Worm (Caenorhabditis elegans): Measurements from ENCODE around the gene cyp-31A2.
"Not testable (repeated sequence)": the region's sequence is repeated elsewhere in the genome, so short reads cannot be mapped to it uniquely, and the experiment has no call there.

Gene cyp-31A2

DNA sequence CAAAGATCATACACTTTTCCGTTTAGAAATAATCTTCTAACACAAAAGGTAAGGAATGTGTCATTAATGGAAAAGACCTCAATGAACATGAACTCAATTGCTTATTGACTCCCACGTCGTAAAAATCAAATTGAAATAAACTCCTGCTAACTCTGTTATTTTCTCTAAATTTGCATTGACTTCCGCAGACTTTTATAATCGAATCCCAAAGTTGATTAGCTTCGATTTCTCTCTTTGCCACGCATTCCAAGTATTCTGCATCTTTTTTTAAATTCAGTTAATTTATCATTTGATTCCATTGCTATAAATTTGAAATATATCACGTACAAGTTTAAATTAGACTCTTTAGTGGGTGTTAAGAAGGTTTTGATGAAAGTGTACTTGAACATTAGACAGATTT, 15.1 kb upstream of the cyp-31A2 start:
- TF ChIP-seq cog-1 (tag; optimal IDR thresholded peaks at IDR 0.05) (no peak), tab-1 (GFP tag; IDR thresholded peaks at IDR 0.05) (no peak), flt-1 (GFP tag; IDR thresholded peaks at IDR 0.05) (no peak), T22C8.4 (GFP tag; IDR thresholded peaks at IDR 0.05) (no peak), klf-2 (GFP tag; conservative IDR thresholded peaks at IDR 0.05) (no peak), ref-1 (GFP tag; conservative IDR thresholded peaks at IDR 0.05) (no peak), ztf-29 (GFP tag; IDR thresholded peaks at IDR 0.05) (no peak), ztf-23 (GFP tag; IDR thresholded peaks at IDR 0.05) (no peak), med-1 (GFP tag; optimal IDR thresholded peaks at IDR 0.05; ENCODE audit: insufficient read depth) (no peak)

DNA sequence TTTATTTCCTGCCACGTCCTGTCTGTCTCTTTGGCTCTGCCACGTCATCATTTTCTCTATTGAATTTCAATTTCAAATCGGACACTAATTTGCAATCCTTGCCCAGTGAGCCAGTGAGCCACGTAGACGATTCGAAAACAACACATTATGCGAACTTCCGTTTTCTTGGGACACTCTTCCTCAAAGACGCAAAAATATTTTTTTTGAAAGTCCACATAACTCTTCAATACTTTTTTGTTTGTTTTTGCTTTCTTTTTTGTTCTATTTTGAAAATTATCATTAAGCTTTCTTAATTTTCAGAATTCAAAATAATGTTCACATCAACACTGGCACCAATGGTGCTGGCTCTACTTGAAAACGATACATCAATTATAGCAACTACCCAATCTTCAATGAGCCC, 9.5 kb upstream of the cyp-31A2 start, which contains the start of gene tag-89:
tag-89 (plus strand) TSS at position 301 of the 400 bp plus-strand sequence.
- TF ChIP-seq tab-1 (GFP tag; IDR thresholded peaks at IDR 0.05) (no peak), med-1 (GFP tag; optimal IDR thresholded peaks at IDR 0.05; ENCODE audit: insufficient read depth) (no peak), ref-1 (GFP tag; conservative IDR thresholded peaks at IDR 0.05) (no peak), cog-1 (tag; optimal IDR thresholded peaks at IDR 0.05) (no peak), ztf-29 (GFP tag; IDR thresholded peaks at IDR 0.05) (no peak), klf-2 (GFP tag; conservative IDR thresholded peaks at IDR 0.05) (no peak), T22C8.4 (GFP tag; IDR thresholded peaks at IDR 0.05) (no peak), ztf-23 (GFP tag; IDR thresholded peaks at IDR 0.05) (no peak), flt-1 (GFP tag; IDR thresholded peaks at IDR 0.05) (no peak)

DNA sequence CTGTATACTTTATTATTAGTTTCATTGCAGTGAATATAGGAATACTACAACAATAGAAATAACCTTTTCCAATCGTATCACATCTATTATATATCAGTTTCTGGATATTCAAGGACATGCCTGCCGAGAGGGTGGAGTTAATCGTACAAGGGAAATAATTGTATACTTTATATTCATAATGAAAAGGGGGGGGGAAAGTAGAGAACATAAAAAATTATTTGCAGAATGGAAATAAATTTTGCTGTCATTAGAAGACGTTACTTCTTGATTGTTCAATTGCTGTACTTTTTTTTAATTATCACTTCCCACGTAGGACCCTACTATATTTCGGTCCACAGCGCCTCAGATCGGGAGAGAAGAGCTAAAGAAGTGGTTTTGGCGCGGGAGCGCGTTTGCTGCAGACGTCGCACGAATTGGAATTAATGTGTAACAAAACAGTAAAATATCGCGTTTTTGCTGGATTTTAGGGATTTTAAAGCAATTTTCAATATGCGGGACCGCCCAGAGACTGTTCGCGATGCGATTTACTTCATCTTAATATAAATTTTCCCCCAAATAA, 5.4 kb upstream of the cyp-31A2 start, which contains the start of gene dsl-6:
dsl-6 (minus strand) TSS at position 51 of the 559 bp plus-strand sequence.
- not testable (repeated sequence) for TF ChIP-seq T22C8.4 (GFP tag; IDR thresholded peaks at IDR 0.05); tab-1 (GFP tag; IDR thresholded peaks at IDR 0.05); cog-1 (tag; optimal IDR thresholded peaks at IDR 0.05)

DNA sequence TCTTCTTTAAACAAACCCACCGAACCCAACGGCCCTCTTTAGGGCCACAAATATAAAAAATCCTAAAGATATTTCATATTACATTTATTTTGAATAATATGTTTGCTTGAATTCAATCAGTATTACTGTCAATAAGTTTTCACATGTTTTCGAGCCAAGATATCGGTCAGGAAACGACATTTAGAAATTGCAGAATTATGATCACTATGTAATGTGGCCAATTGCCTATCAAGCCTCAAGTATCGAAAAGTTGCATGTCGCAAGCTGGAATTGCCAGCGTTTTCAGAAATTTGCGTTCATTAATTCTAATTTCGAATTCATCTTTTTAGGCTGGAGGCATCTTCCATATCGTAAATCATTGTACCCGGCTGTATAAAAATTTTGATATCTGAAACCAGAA, 2.3 kb upstream of the cyp-31A2 start:
- TF ChIP-seq ztf-23 (GFP tag; IDR thresholded peaks at IDR 0.05) (no peak), tab-1 (GFP tag; IDR thresholded peaks at IDR 0.05) (no peak), cog-1 (tag; optimal IDR thresholded peaks at IDR 0.05) (no peak), ztf-29 (GFP tag; IDR thresholded peaks at IDR 0.05) (no peak), med-1 (GFP tag; optimal IDR thresholded peaks at IDR 0.05; ENCODE audit: insufficient read depth) (no peak), T22C8.4 (GFP tag; IDR thresholded peaks at IDR 0.05) (no peak), flt-1 (GFP tag; IDR thresholded peaks at IDR 0.05) (no peak), ref-1 (GFP tag; conservative IDR thresholded peaks at IDR 0.05) (no peak), klf-2 (GFP tag; conservative IDR thresholded peaks at IDR 0.05) (no peak)

DNA sequence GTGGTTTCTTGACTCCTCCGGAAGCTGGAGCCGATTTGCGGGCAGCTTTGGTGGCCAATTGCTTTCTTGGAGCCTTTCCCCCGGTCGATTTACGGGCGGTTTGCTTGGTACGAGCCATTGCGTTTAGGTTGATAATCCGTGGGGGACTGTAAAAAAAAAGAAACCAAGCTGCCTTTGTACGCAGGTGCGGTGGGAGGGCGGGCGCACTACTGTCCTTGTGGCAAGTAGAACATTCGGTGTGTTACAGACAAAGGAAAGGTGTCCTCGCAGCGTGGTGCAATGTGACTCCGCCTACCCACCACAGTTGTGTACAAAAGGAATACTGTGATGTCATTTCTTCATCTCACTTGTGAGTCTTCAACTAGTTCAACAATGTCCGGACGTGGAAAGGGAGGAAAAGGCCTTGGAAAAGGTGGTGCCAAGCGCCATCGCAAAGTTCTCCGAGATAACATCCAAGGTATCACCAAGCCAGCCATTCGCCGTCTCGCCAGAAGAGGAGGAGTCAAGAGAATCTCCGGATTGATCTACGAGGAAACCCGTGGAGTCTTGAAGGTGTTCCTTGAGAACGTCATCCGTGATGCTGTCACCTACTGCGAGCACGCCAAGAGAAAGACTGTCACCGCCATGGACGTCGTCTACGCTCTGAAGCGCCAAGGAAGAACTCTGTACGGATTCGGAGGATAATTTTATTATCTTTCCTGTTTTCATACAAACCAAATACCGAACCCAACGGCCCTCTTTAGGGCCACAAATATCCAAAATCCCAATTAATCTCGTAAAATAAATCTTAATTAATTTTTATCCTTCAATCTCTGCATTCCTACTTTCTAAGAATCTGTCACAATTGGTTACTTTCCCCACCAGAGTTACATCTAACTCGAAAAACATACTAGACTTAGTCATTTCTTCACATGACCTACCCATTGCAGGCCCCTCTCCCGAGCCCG, 3.3 kb downstream of the cyp-31A2 start, which contains the start of the genes his-63 and his-64:
his-63 (minus strand) TSS at position 118 of the 947 bp plus-strand sequence.
his-64 (plus strand) TSS at position 373 of the 947 bp plus-strand sequence.
- peak; percentile 57; the same call in 1 of the 2 replicates for TF ChIP-seq ztf-23 (GFP tag; IDR thresholded peaks at IDR 0.05)

DNA sequence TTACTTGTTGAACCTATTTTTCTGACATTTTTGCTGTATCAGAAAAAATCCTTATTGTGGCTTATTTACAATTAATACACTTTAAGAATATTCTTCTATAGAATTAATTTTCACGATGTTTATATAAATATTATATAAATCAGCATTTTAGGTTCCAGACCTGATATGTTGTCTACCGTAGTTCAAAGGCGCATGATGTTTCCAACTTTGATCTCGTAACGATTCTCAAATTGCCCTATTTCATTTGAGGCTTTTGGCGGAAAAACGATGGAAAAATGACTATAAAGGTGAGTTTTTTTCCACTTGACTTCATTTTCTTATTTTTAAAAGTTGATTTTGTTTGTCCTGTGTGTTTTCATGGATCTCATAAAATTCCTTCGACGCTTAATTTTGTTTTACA, 6.3 kb downstream of the cyp-31A2 start, which contains the start of gene gfat-2:
gfat-2 (plus strand) TSS at position 145 of the 400 bp plus-strand sequence.
- TF ChIP-seq cog-1 (tag; optimal IDR thresholded peaks at IDR 0.05) (no peak), ref-1 (GFP tag; conservative IDR thresholded peaks at IDR 0.05) (no peak), med-1 (GFP tag; optimal IDR thresholded peaks at IDR 0.05; ENCODE audit: insufficient read depth) (no peak), ztf-29 (GFP tag; IDR thresholded peaks at IDR 0.05) (no peak), flt-1 (GFP tag; IDR thresholded peaks at IDR 0.05) (no peak), klf-2 (GFP tag; conservative IDR thresholded peaks at IDR 0.05) (no peak)

DNA sequence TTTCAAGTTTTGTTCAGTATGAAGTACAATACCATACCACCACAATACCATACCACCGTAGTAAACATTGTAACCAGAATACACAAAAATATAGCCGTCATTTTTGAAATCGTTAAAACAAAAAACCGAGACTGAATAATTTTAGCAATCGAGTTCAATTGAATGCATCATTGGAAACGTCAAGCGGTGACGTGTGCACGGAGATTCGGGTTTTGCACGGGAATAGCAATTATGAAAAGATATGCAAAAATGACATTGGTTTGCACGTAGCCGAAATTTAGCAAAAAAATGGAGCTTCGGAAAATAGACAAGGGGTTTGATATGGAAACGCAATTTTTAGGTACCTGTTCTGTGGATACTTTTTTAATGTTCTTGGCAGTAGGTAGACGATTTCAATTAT, 11.2 kb downstream of the cyp-31A2 start, which contains the start of gene F22B3.10:
F22B3.10 (minus strand) TSS at position 101 of the 400 bp plus-strand sequence.
- TF ChIP-seq tab-1 (GFP tag; IDR thresholded peaks at IDR 0.05) (no peak), ztf-23 (GFP tag; IDR thresholded peaks at IDR 0.05) (no peak), med-1 (GFP tag; optimal IDR thresholded peaks at IDR 0.05; ENCODE audit: insufficient read depth) (no peak), T22C8.4 (GFP tag; IDR thresholded peaks at IDR 0.05) (no peak), cog-1 (tag; optimal IDR thresholded peaks at IDR 0.05) (no peak), ref-1 (GFP tag; conservative IDR thresholded peaks at IDR 0.05) (no peak), flt-1 (GFP tag; IDR thresholded peaks at IDR 0.05) (no peak), ztf-29 (GFP tag; IDR thresholded peaks at IDR 0.05) (no peak), klf-2 (GFP tag; conservative IDR thresholded peaks at IDR 0.05) (no peak)

DNA sequence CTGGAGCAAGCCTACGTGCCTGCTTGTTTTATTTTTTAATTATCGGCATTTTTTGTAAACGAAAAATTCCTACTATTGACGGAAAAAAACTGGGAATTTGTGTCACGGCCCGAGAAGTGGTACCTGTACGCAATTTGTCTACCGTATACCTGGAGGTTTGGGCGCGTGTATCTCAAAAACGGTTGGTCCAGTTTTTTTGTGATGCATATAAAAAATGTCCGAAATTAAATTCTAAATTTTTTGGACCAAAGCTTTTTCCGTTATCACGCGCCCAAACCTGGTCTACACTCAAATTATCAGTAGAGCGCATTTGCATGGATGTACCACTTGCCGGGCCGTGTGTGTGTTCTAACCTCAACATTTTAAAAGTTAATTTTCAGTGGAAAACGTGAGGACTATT, 13.0 kb downstream of the cyp-31A2 start, which contains the start of gene F22B3.5:
F22B3.5 (minus strand) TSS at position 101 of the 400 bp plus-strand sequence.
- TF ChIP-seq flt-1 (GFP tag; IDR thresholded peaks at IDR 0.05); tab-1 (GFP tag; IDR thresholded peaks at IDR 0.05); med-1 (GFP tag; optimal IDR thresholded peaks at IDR 0.05; ENCODE audit: insufficient read depth): not testable (repeated sequence)

DNA sequence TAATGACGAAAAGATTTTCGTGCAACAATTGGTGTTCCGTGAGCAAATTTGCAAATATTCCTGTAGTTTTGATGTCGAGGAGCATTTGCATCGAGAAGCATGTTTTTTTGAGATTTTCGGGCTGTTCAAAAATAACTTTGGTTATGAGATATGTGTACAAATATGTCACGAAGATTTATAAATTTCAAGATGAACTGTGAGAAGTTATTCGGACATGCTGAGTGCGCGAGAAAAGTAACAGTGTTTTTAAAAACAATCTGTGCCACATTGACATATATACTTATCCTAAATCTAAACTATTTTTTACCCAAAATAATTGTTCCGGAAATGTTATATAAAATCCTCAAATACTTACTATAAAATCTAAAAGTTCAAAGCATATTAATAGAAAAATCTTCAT, 17.9 kb downstream of the cyp-31A2 start, which contains the start of gene F22B3.7:
F22B3.7 (minus strand) TSS at position 101 of the 400 bp plus-strand sequence.
- no peak for TF ChIP-seq tab-1 (GFP tag; IDR thresholded peaks at IDR 0.05)

DNA sequence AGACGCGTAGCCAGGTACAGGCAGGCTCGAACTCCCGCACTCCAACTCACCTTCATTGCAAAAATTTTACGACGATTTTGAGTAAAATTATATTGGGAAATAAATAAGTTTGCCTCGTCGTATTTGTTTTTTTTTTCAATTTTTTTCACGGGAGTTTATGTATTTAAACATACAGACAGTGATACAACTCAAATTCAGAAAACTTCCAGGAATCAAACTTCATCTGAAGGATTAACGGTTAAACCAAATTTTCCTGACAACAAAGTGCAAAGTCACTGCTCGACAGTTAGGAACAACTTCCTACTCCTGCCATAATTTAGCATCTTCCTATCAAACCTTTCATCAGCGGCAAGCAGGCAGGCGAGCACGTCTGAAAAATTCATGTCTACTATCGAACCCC, 21.1 kb downstream of the cyp-31A2 start, which contains the start of gene F22B3.8:
F22B3.8 (minus strand) TSS at position 101 of the 400 bp plus-strand sequence.
- TF ChIP-seq flt-1 (GFP tag; IDR thresholded peaks at IDR 0.05), result no peak
- TF ChIP-seq tab-1 (GFP tag; IDR thresholded peaks at IDR 0.05), result no peak
- TF ChIP-seq ref-1 (GFP tag; conservative IDR thresholded peaks at IDR 0.05), result no peak
- no peak for TF ChIP-seq ztf-23 (GFP tag; IDR thresholded peaks at IDR 0.05)
- TF ChIP-seq T22C8.4 (GFP tag; IDR thresholded peaks at IDR 0.05), result no peak
- no peak for TF ChIP-seq med-1 (GFP tag; optimal IDR thresholded peaks at IDR 0.05; ENCODE audit: insufficient read depth)
- TF ChIP-seq klf-2 (GFP tag; conservative IDR thresholded peaks at IDR 0.05), result no peak
- TF ChIP-seq ztf-29 (GFP tag; IDR thresholded peaks at IDR 0.05), result no peak
- no peak for TF ChIP-seq cog-1 (tag; optimal IDR thresholded peaks at IDR 0.05)
